Fruit fly (Drosophila melanogaster) whole organism, embryonic: ENCODE results near the gene CG1622.

ENCODE experiments used
- ATbp ChIP-seq: fragments of 200-800 bp; sonication (Bioruptor generic); optimal IDR thresholded peaks from 2 replicates; lab custom pipeline; 2017; ENCODE audit warnings: missing biosample characterization, mild to moderate bottlenecking, missing genetic modification characterization, missing genetic modification reagents
- Asciz ChIP-seq: fragments of 200-800 bp; sonication (Bioruptor generic); optimal IDR thresholded peaks from 2 replicates; lab custom pipeline; 2017; ENCODE audit warnings: missing biosample characterization, mild to moderate bottlenecking, missing genetic modification characterization, missing genetic modification reagents
- Blimp-1 ChIP-seq: fragments of 200-800 bp; sonication (Bioruptor generic); optimal IDR thresholded peaks from 3 replicates; lab custom pipeline; 2018; ENCODE audit warnings: missing biosample characterization, missing genetic modification characterization, mild to moderate bottlenecking, moderate library complexity, missing genetic modification reagents
- CG10147 ChIP-seq: fragments of 200-800 bp; sonication (Bioruptor generic); optimal IDR thresholded peaks from 2 replicates; lab custom pipeline; 2019; ENCODE audit warnings: missing biosample characterization, mild to moderate bottlenecking, missing genetic modification characterization, moderate library complexity
- CG11695 ChIP-seq: fragments of 200-800 bp; sonication (Bioruptor generic); IDR thresholded peaks from 3 replicates; pipeline ENCODE4 v1.3.6; 2022; ENCODE audit warnings: missing biosample characterization, missing genetic modification characterization
- CG12391 ChIP-seq: fragments of 200-800 bp; sonication (Bioruptor generic); optimal IDR thresholded peaks from 3 replicates; lab custom pipeline; 2018; ENCODE audit warnings: missing biosample characterization, mild to moderate bottlenecking, missing genetic modification characterization, moderate library complexity
- CG15514 ChIP-seq: fragments of 200-800 bp; sonication (Bioruptor generic); optimal IDR thresholded peaks from 3 replicates; lab custom pipeline; 2017; ENCODE audit warnings: missing biosample characterization, missing genetic modification characterization, mild to moderate bottlenecking, moderate library complexity, missing genetic modification reagents
- CG17328 ChIP-seq: fragments of 200-800 bp; sonication (Bioruptor generic); IDR thresholded peaks from 2 replicates; pipeline ENCODE4 v1.3.6; 2022; ENCODE audit warnings: missing biosample characterization, missing genetic modification characterization
- CG18599 ChIP-seq: fragments of 200-800 bp; sonication (Bioruptor generic); optimal IDR thresholded peaks from 3 replicates; lab custom pipeline; 2017; ENCODE audit warnings: missing biosample characterization, missing genetic modification characterization, mild to moderate bottlenecking, moderate library complexity, missing genetic modification reagents
- CG2678 ChIP-seq: fragments of 200-800 bp; sonication (Bioruptor generic); optimal IDR thresholded peaks from 3 replicates; lab custom pipeline; 2019; ENCODE audit warnings: missing biosample characterization, mild to moderate bottlenecking, missing genetic modification characterization, moderate library complexity
- CG7786 ChIP-seq: fragments of 200-800 bp; sonication (Bioruptor generic); optimal IDR thresholded peaks from 2 replicates; lab custom pipeline; 2016; ENCODE audit warnings: missing biosample characterization, missing genetic modification characterization
- CG8290 ChIP-seq, 3 experiments: fragments of 200-800 bp; sonication (Bioruptor generic); optimal IDR thresholded peaks; 2 replicates each; lab custom pipeline; 2016 to 2019; ENCODE audit warnings: missing biosample characterization in 3 of 3, missing genetic modification characterization in 3 of 3, mild to moderate bottlenecking in 2 of 3, moderate library complexity in 1 of 3
- CG9817 ChIP-seq: fragments of 200-800 bp; sonication (Bioruptor generic); optimal IDR thresholded peaks from 2 replicates; lab custom pipeline; 2018; ENCODE audit warnings: missing biosample characterization, mild to moderate bottlenecking, missing genetic modification characterization, moderate library complexity
- CTCF ChIP-seq: fragments of 200-800 bp; sonication (Bioruptor generic); optimal IDR thresholded peaks from 2 replicates; lab custom pipeline; 2017; ENCODE audit warnings: missing biosample characterization, mild to moderate bottlenecking, missing genetic modification characterization, moderate library complexity
- Dbx ChIP-seq: fragments of 200-800 bp; sonication (Bioruptor generic); IDR thresholded peaks from 3 replicates; pipeline ENCODE4 v1.3.6; 2022; ENCODE audit warnings: missing biosample characterization, missing genetic modification characterization
- Drgx ChIP-seq: fragments of 200-800 bp; sonication (Bioruptor generic); IDR thresholded peaks from 2 replicates; pipeline ENCODE4 v1.3.6; 2022; ENCODE audit warnings: missing biosample characterization, missing genetic modification characterization
- HmgD ChIP-seq: fragments of 200-800 bp; sonication (Bioruptor generic); optimal IDR thresholded peaks from 3 replicates; lab custom pipeline; 2016; ENCODE audit warnings: missing biosample characterization, missing genetic modification characterization
- Hsf ChIP-seq: fragments of 200-800 bp; sonication (Bioruptor generic); optimal IDR thresholded peaks from 3 replicates; lab custom pipeline; 2016; ENCODE audit warnings: missing biosample characterization, missing genetic modification characterization
- Med ChIP-seq: fragments of 200-800 bp; sonication (Bioruptor generic); peaks from one replicate; lab custom pipeline; 2016; ENCODE audit warnings: missing biosample characterization, missing genetic modification characterization, mild to moderate bottlenecking, inconsistent platforms, moderate library complexity
- NfI ChIP-seq: fragments of 200-800 bp; sonication (Bioruptor generic); optimal IDR thresholded peaks from 3 replicates; lab custom pipeline; 2018; ENCODE audit warnings: missing biosample characterization, mild to moderate bottlenecking, missing genetic modification characterization, moderate library complexity
- Oli ChIP-seq: fragments of 200-800 bp; sonication (Bioruptor generic); optimal IDR thresholded peaks from 2 replicates; lab custom pipeline; 2018; ENCODE audit warnings: missing biosample characterization, mild to moderate bottlenecking, missing genetic modification characterization, moderate library complexity
- Ptx1 ChIP-seq: fragments of 200-800 bp; sonication (Bioruptor generic); IDR thresholded peaks from 2 replicates; pipeline ENCODE4 v1.3.6; 2022; ENCODE audit warnings: missing biosample characterization, missing genetic modification characterization
- Sox102F ChIP-seq: fragments of 200-800 bp; sonication (Bioruptor generic); optimal IDR thresholded peaks from 2 replicates; lab custom pipeline; 2018; ENCODE audit warnings: missing biosample characterization, mild to moderate bottlenecking, missing genetic modification characterization, moderate library complexity
- Vsx1 ChIP-seq: fragments of 200-800 bp; sonication (Bioruptor generic); optimal IDR thresholded peaks from 2 replicates; lab custom pipeline; 2017; ENCODE audit warnings: missing biosample characterization, mild to moderate bottlenecking, missing genetic modification characterization, missing genetic modification reagents
- Xbp1 ChIP-seq: fragments of 200-800 bp; sonication (Bioruptor generic); optimal IDR thresholded peaks from 3 replicates; lab custom pipeline; 2016; ENCODE audit warnings: missing biosample characterization, mild to moderate bottlenecking, missing genetic modification characterization
- ap ChIP-seq: fragments of 200-800 bp; sonication (Bioruptor generic); IDR thresholded peaks from 2 replicates; pipeline ENCODE4 v1.3.6; 2022; ENCODE audit warnings: missing biosample characterization, missing genetic modification characterization
- ato ChIP-seq: fragments of 200-800 bp; sonication (Bioruptor generic); IDR thresholded peaks from 2 replicates; pipeline ENCODE4 v1.3.6; 2022; ENCODE audit warnings: missing biosample characterization, missing genetic modification characterization; ENCODE audit not compliant: partially characterized antibody
- dmrt99B ChIP-seq: fragments of 200-800 bp; sonication (Bioruptor generic); optimal IDR thresholded peaks from 2 replicates; lab custom pipeline; 2018; ENCODE audit warnings: missing biosample characterization, mild to moderate bottlenecking, missing genetic modification characterization, moderate library complexity
- dysf ChIP-seq: fragments of 200-800 bp; sonication (Bioruptor generic); IDR thresholded peaks from 3 replicates; pipeline ENCODE4 v1.3.6; 2022; ENCODE audit warnings: missing biosample characterization, missing genetic modification characterization
- eve ChIP-seq, 2 experiments: fragments of >200 bp; optimal IDR thresholded peaks; 2 replicates each; lab custom pipeline; 2017; ENCODE audit warnings: missing biosample characterization in 2 of 2, missing genetic modification characterization in 2 of 2
- gem ChIP-seq: fragments of 200-800 bp; sonication (Bioruptor generic); optimal IDR thresholded peaks from 2 replicates; lab custom pipeline; 2019; ENCODE audit warnings: missing biosample characterization, mild to moderate bottlenecking, missing genetic modification characterization, moderate library complexity
- ind ChIP-seq: fragments of 200-800 bp; sonication (Bioruptor generic); optimal IDR thresholded peaks from 3 replicates; lab custom pipeline; 2016; ENCODE audit warnings: missing biosample characterization, missing genetic modification characterization
- lab ChIP-seq: fragments of 200-800 bp; sonication (Bioruptor generic); optimal IDR thresholded peaks from 3 replicates; lab custom pipeline; 2017; ENCODE audit warnings: missing biosample characterization, missing genetic modification characterization, mild to moderate bottlenecking, moderate library complexity, missing genetic modification reagents
- luna ChIP-seq: fragments of 200-800 bp; sonication (Bioruptor generic); optimal IDR thresholded peaks from 2 replicates; lab custom pipeline; 2016; ENCODE audit warnings: missing biosample characterization, missing genetic modification characterization
- mam ChIP-seq: fragments of 200-800 bp; sonication (Bioruptor generic); optimal IDR thresholded peaks from 3 replicates; lab custom pipeline; 2016; ENCODE audit warnings: missing biosample characterization, missing genetic modification characterization
- pan ChIP-seq, 4 experiments: fragments of >200 bp in 3 of 4; fragments of 200-800 bp in 1 of 4; sonication (Bioruptor generic) in 1 of 4; optimal IDR thresholded peaks in 3 of 4; IDR thresholded peaks in 1 of 4; 2 replicates each; pipeline versions ENCODE4 v1.3.6 to Lab custom; 2017 to 2022; ENCODE audit warnings: missing biosample characterization in 2 of 4, missing genetic modification characterization in 2 of 4, mixed read lengths in 1 of 4
- prd ChIP-seq, 3 experiments: fragments of >200 bp in 2 of 3; fragments of 200-800 bp in 1 of 3; sonication (Bioruptor generic) in 1 of 3; optimal IDR thresholded peaks in 2 of 3; IDR thresholded peaks in 1 of 3; 2 replicates in 2 of 3; 3 replicates in 1 of 3; pipeline versions ENCODE4 v1.3.6 to Lab custom; 2017 to 2022; ENCODE audit warnings: missing biosample characterization in 1 of 3, missing genetic modification characterization in 1 of 3
- row ChIP-seq: fragments of 200-800 bp; sonication (Bioruptor generic); IDR thresholded peaks from 3 replicates; pipeline ENCODE4 v1.3.6; 2022; ENCODE audit warnings: missing biosample characterization, missing genetic modification characterization
- schlank ChIP-seq: fragments of 200-800 bp; sonication (Bioruptor generic); optimal IDR thresholded peaks from 2 replicates; lab custom pipeline; 2018; ENCODE audit warnings: missing biosample characterization, mild to moderate bottlenecking, missing genetic modification characterization
- sens ChIP-seq: fragments of 200-800 bp; sonication (Bioruptor generic); peaks from one replicate; lab custom pipeline; 2016; ENCODE audit warnings: missing biosample characterization, missing genetic modification characterization
- seq ChIP-seq: fragments of 200-800 bp; sonication (Bioruptor generic); IDR thresholded peaks from 2 replicates; pipeline ENCODE4 v1.3.6; 2022; ENCODE audit warnings: missing biosample characterization, missing genetic modification characterization
- slbo ChIP-seq: fragments of 200-800 bp; sonication (Bioruptor generic); IDR thresholded peaks from 2 replicates; pipeline ENCODE4 v1.3.6; 2022; ENCODE audit warnings: missing biosample characterization, missing genetic modification characterization
- ttk ChIP-seq: fragments of 200-800 bp; sonication (Bioruptor generic); IDR thresholded peaks from 2 replicates; pipeline ENCODE4 v2.1.2; 2022; ENCODE audit warnings: missing biosample characterization, missing genetic modification characterization
- unpg ChIP-seq: fragments of 200-800 bp; sonication (Bioruptor generic); optimal IDR thresholded peaks from 3 replicates; lab custom pipeline; 2018; ENCODE audit warnings: missing biosample characterization, mild to moderate bottlenecking, missing genetic modification characterization, moderate library complexity

The CG1622 gene

DNA sequence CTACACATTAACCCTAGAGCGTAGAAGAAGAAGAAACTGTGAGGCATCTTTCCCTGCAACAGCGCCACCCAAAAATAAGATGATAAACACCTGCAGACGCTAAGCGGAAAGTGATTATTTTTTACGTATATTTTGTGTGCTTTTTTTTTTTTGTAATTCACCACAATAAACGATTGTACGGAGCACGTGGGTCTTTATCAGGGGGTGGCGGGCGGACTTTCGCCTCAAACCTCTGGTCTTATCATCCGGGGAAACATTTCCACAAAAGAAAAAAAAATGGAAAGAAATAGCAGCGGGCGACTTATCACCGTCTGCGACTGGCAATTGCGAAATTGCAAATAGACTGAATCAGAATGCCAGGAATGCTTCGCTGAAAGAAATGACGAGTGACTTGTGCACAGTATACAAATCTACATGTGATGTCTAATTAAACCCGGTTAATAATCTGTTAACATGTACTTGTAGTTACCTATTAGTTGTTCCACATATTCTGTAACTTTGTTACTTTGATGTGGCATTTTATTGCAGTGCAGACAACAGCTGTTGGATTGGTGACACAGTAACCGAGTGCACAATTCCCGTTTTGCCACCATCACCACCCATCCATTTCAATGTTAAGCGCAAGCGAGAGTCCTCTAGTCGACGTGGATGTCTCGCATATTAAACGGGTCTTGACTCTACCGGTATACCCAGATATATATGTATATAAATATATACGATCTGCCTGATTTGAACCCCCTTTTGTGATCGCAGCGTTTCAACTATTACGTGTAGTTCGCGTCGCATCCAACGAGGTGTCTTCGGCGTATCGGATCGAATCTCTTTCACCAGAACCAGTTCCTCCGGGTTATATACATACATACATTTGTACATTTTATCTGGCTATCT lies 35.2 kb downstream of the CG1622 start (continued):
- peak; percentile 2 for TF ChIP-seq CG9817
- TF ChIP-seq Hsf (GFP tag; lab: Kevin White, UChicago): no peak
- peak; percentile 75 for TF ChIP-seq Med (GFP tag; lab: Kevin White, UChicago)
- 0 out of 2 replicates have a peak, but pooled peaks have one; percentile 20 for TF ChIP-seq ap (GFP tag; lab: Robert Waterston, UW)
- TF ChIP-seq Drgx (GFP tag; lab: Robert Waterston, UW): peak; percentile 89
- no peak for TF ChIP-seq CTCF (GFP tag; lab: Kevin White, UChicago)
- TF ChIP-seq eve (GFP tag; optimal IDR thresholded peaks at IDR 0.05; lab: Kevin White, UChicago): peak in 1 of 2 experiments; percentile 85
- peak; percentile 17 for TF ChIP-seq unpg (GFP tag; lab: Kevin White, UChicago)
- TF ChIP-seq CG12391 (tag; lab: Kevin White, UChicago): peak; percentile 17
- TF ChIP-seq gem: peak; percentile 46
- TF ChIP-seq prd (optimal IDR thresholded peaks at IDR 0.05; lab: Kevin White, UChicago): no peak
- TF ChIP-seq prd (GFP tag; IDR thresholded peaks at IDR 0.05; lab: Robert Waterston, UW): peak; percentile 31; the same call in 2 of the 3 replicates
- TF ChIP-seq CG18599 (GFP tag; lab: Kevin White, UChicago): peak; percentile 16
- TF ChIP-seq mam (GFP tag; lab: Kevin White, UChicago): peak; percentile 26
- peak; percentile 21 for TF ChIP-seq NfI (GFP tag; lab: Kevin White, UChicago)
- peak; percentile 5 for TF ChIP-seq lab (GFP tag; lab: Kevin White, UChicago)
- TF ChIP-seq ATbp (GFP tag; lab: Kevin White, UChicago): peak; percentile 34
- peak; percentile 48 for TF ChIP-seq Sox102F (GFP tag; lab: Kevin White, UChicago)
- TF ChIP-seq dmrt99B (tag; lab: Kevin White, UChicago): peak; percentile 48
- TF ChIP-seq CG2678 (tag; lab: Kevin White, UChicago): peak; percentile 27
- TF ChIP-seq Blimp-1 (GFP tag; lab: Kevin White, UChicago): peak; percentile 28
- peak; percentile 31 for TF ChIP-seq CG15514
- TF ChIP-seq Vsx1: no peak
- TF ChIP-seq CG8290 (GFP tag; optimal IDR thresholded peaks at IDR 0.05; lab: Kevin White, UChicago): peak; percentile 5
- TF ChIP-seq CG8290 (tag; optimal IDR thresholded peaks at IDR 0.05; lab: Kevin White, UChicago): peak in 1 of 2 experiments; percentile 70
- TF ChIP-seq luna (GFP tag; lab: Kevin White, UChicago): no peak
- peak; percentile 29; the same call in 2 of the 3 replicates for TF ChIP-seq row (GFP tag; lab: Robert Waterston, UW)
- TF ChIP-seq slbo (GFP tag; lab: Robert Waterston, UW): peak; percentile 35; the same call in 1 of the 2 replicates
- peak; percentile 64 for TF ChIP-seq sens (GFP tag; lab: Kevin White, UChicago)
- peak; percentile 34; the same call in 1 of the 3 replicates for TF ChIP-seq dysf (GFP tag; lab: Robert Waterston, UW)
- TF ChIP-seq HmgD (GFP tag; lab: Kevin White, UChicago): no peak
- TF ChIP-seq Asciz (GFP tag; lab: Kevin White, UChicago): peak; percentile 47
- TF ChIP-seq CG7786 (GFP tag; lab: Kevin White, UChicago): peak; percentile 1
- TF ChIP-seq schlank: no peak
- TF ChIP-seq Dbx (GFP tag; lab: Robert Waterston, UW): 0 out of 3 replicates have a peak, but pooled peaks have one; percentile 13
- TF ChIP-seq ind (GFP tag; lab: Kevin White, UChicago): peak; percentile 24
- peak; percentile 28; the same call in 1 of the 2 replicates for TF ChIP-seq Ptx1
- TF ChIP-seq ato: no peak
- TF ChIP-seq pan (optimal IDR thresholded peaks at IDR 0.05; lab: Kevin White, UChicago): no peak
- TF ChIP-seq pan (GFP tag; optimal IDR thresholded peaks at IDR 0.05 in 1 of 2, IDR thresholded peaks at IDR 0.05 in 1 of 2): peak in 1 of 2 experiments; percentile 38
- TF ChIP-seq Xbp1 (GFP tag; lab: Kevin White, UChicago): peak; percentile 18
- TF ChIP-seq Oli (tag; lab: Kevin White, UChicago): no peak
- 0 out of 2 replicates have a peak, but pooled peaks have one; percentile 16 for TF ChIP-seq ttk
- TF ChIP-seq seq (GFP tag; lab: Robert Waterston, UW): 0 out of 2 replicates have a peak, but pooled peaks have one; percentile 27
- TF ChIP-seq CG17328 (GFP tag; lab: Robert Waterston, UW): peak; percentile 19; the same call in 1 of the 2 replicates
- TF ChIP-seq CG10147 (GFP tag; lab: Kevin White, UChicago): no peak
- TF ChIP-seq CG11695 (GFP tag; lab: Robert Waterston, UW): 0 out of 3 replicates have a peak, but pooled peaks have one; percentile 13
